Worm (Caenorhabditis elegans) whole organism, young adult: ENCODE results near the gene C25E10.4.

Source experiments
- B0035.1 ChIP-seq: sonication (generic microtip); optimal IDR thresholded peaks from 2 replicates; lab custom pipeline; 2016; ENCODE audit warnings: missing genetic modification characterization, mild to moderate bottlenecking, missing compliant biosample characterization, missing genotype, missing genetic modification reagents
- D2030.7 ChIP-seq: fragments of 200-800 bp; sonication (Bioruptor generic); IDR thresholded peaks from 2 replicates; pipeline ENCODE4 v1.3.6; 2022; ENCODE audit warnings: missing genetic modification reagents, missing genetic modification characterization, missing compliant biosample characterization
- F37B4.10 ChIP-seq: fragments of 200-800 bp; sonication (Bioruptor generic); IDR thresholded peaks from 2 replicates; pipeline ENCODE4 v1.3.6; 2022; ENCODE audit warnings: missing genetic modification characterization, missing compliant biosample characterization
- F49E8.2 ChIP-seq: sonication (generic microtip); optimal IDR thresholded peaks from 3 replicates; lab custom pipeline; 2017; ENCODE audit warnings: missing genetic modification characterization, mild to moderate bottlenecking, missing compliant biosample characterization, antibody characterized with exemption, moderate library complexity; ENCODE audit not compliant: insufficient read depth
- K11D2.4 ChIP-seq: fragments of 200-800 bp; sonication (Bioruptor generic); IDR thresholded peaks from 2 replicates; pipeline ENCODE4 v1.3.6; 2022; ENCODE audit warnings: missing genetic modification reagents, missing genetic modification characterization, missing compliant biosample characterization
- K12H6.12 ChIP-seq: fragments of 200-800 bp; sonication (Bioruptor generic); optimal IDR thresholded peaks from 2 replicates; lab custom pipeline; 2018; ENCODE audit warnings: mild to moderate bottlenecking, missing genetic modification characterization, missing compliant biosample characterization
- Y67H2A.10 ChIP-seq: fragments of 200-800 bp; sonication (Bioruptor generic); conservative IDR thresholded peaks from 2 replicates; pipeline ENCODE4 v1.3.6; 2022; ENCODE audit warnings: missing genetic modification reagents, missing genetic modification characterization, missing compliant biosample characterization
- Y79H2A.3 ChIP-seq: fragments of 200-800 bp; sonication (Bioruptor generic); conservative IDR thresholded peaks from 2 replicates; pipeline ENCODE4 v1.3.6; 2022; ENCODE audit warnings: missing genetic modification reagents, missing genetic modification characterization, missing compliant biosample characterization
- aptf-2 ChIP-seq: fragments of 200-800 bp; sonication (Bioruptor generic); conservative IDR thresholded peaks from 2 replicates; pipeline ENCODE4 v1.3.6; 2022; ENCODE audit warnings: missing genetic modification reagents, missing genetic modification characterization, missing compliant biosample characterization
- athp-1 ChIP-seq: sonication (generic microtip); optimal IDR thresholded peaks from 2 replicates; lab custom pipeline; 2017; ENCODE audit warnings: mild to moderate bottlenecking, missing genetic modification characterization, missing compliant biosample characterization
- ccch-3 ChIP-seq: fragments of 200-800 bp; sonication (Bioruptor generic); optimal IDR thresholded peaks from 2 replicates; lab custom pipeline; 2018; ENCODE audit warnings: mild to moderate bottlenecking, missing genetic modification characterization, missing compliant biosample characterization
- ceh-100 ChIP-seq: fragments of 200-800 bp; sonication (Bioruptor generic); IDR thresholded peaks from 2 replicates; pipeline ENCODE4 v1.3.6; 2022; ENCODE audit warnings: missing genetic modification reagents, missing genetic modification characterization, missing compliant biosample characterization
- ceh-79 ChIP-seq: sonication (generic microtip); optimal IDR thresholded peaks from 2 replicates; lab custom pipeline; 2017; ENCODE audit warnings: mild to moderate bottlenecking, missing genetic modification characterization, missing compliant biosample characterization
- chd-7 ChIP-seq: sonication (generic microtip); optimal IDR thresholded peaks from 2 replicates; lab custom pipeline; 2016; ENCODE audit warnings: mild to moderate bottlenecking, missing genetic modification characterization, moderate library complexity, missing compliant biosample characterization
- die-1 ChIP-seq: sonication (generic microtip); optimal IDR thresholded peaks from 2 replicates; lab custom pipeline; 2016; ENCODE audit warnings: missing genotype, mild to moderate bottlenecking, missing genetic modification characterization, missing compliant biosample characterization
- efl-1 ChIP-seq: fragments of 150-350 bp; optimal IDR thresholded peaks from 2 replicates; lab custom pipeline; 2014; ENCODE audit warnings: missing biosample characterization, missing genetic modification reagents, missing genetic modification characterization
- egl-44 ChIP-seq: fragments of 200-800 bp; sonication (Bioruptor generic); IDR thresholded peaks from 2 replicates; pipeline ENCODE4 v1.3.6; 2022; ENCODE audit warnings: missing genetic modification reagents, missing genetic modification characterization, missing compliant biosample characterization
- ekl-4 ChIP-seq: fragments of 200-800 bp; sonication (Bioruptor generic); IDR thresholded peaks from 2 replicates; pipeline ENCODE4 v1.3.6; 2022; ENCODE audit warnings: missing genetic modification reagents, missing genetic modification characterization, missing compliant biosample characterization
- fkh-3 ChIP-seq: sonication (generic microtip); optimal IDR thresholded peaks from 2 replicates; lab custom pipeline; 2016; ENCODE audit warnings: mild to moderate bottlenecking, missing genetic modification characterization, missing compliant biosample characterization
- lag-1 ChIP-seq: fragments of 200-800 bp; sonication (Bioruptor generic); IDR thresholded peaks from 2 replicates; pipeline ENCODE4 v1.3.6; 2022; ENCODE audit warnings: missing genetic modification reagents, missing genetic modification characterization, missing compliant biosample characterization
- lin-35 ChIP-seq, 3 experiments: fragments of 150-350 bp in 2 of 3; sonication (generic microtip) in 1 of 3; optimal IDR thresholded peaks; 2 replicates each; lab custom pipeline; 2014 to 2018; ENCODE audit warnings: missing biosample characterization in 3 of 3, missing genetic modification characterization in 3 of 3, missing genetic modification reagents in 3 of 3
- lin-40 ChIP-seq: sonication (generic microtip); optimal IDR thresholded peaks from 2 replicates; lab custom pipeline; 2016; ENCODE audit warnings: missing genetic modification characterization, mild to moderate bottlenecking, missing compliant biosample characterization, missing genotype, missing genetic modification reagents
- lsy-27 ChIP-seq: sonication (generic microtip); optimal IDR thresholded peaks from 2 replicates; lab custom pipeline; 2017; ENCODE audit warnings: missing genetic modification characterization, mild to moderate bottlenecking, missing compliant biosample characterization, antibody characterized with exemption, missing genotype, borderline replicate concordance; ENCODE audit not compliant: insufficient read depth
- mes-4 ChIP-seq: sonication (generic microtip); optimal IDR thresholded peaks from 2 replicates; lab custom pipeline; 2016; ENCODE audit warnings: missing genotype, missing genetic modification characterization, missing compliant biosample characterization
- nhr-120 ChIP-seq: fragments of 200-800 bp; sonication (Bioruptor generic); IDR thresholded peaks from 2 replicates; pipeline ENCODE4 v1.3.6; 2022; ENCODE audit warnings: missing genetic modification characterization, missing compliant biosample characterization
- nhr-179 ChIP-seq: sonication (generic microtip); optimal IDR thresholded peaks from 2 replicates; lab custom pipeline; 2016; ENCODE audit warnings: mild to moderate bottlenecking, missing genetic modification characterization, missing compliant biosample characterization
- nhr-27 ChIP-seq: fragments of 200-800 bp; sonication (Bioruptor generic); optimal IDR thresholded peaks from 2 replicates; lab custom pipeline; 2018; ENCODE audit warnings: mild to moderate bottlenecking, missing genetic modification characterization, moderate library complexity, missing compliant biosample characterization
- pbrm-1 ChIP-seq: fragments of 200-800 bp; sonication (Bioruptor generic); IDR thresholded peaks from 2 replicates; pipeline ENCODE4 v1.3.6; 2022; ENCODE audit warnings: missing genetic modification reagents, missing genetic modification characterization, missing compliant biosample characterization
- rec-8 ChIP-seq, 2 experiments: sonication (generic microtip); optimal IDR thresholded peaks; 2 replicates each; lab custom pipeline; 2016; ENCODE audit warnings: mild to moderate bottlenecking in 2 of 2, missing genetic modification characterization in 2 of 2, missing genetic modification reagents in 2 of 2, missing genotype in 2 of 2, missing biosample characterization in 1 of 2, missing compliant biosample characterization in 1 of 2, moderate library complexity in 1 of 2
- rpc-1 ChIP-seq, 2 experiments: fragments of 150-350 bp in 1 of 2; sonication (generic microtip) in 1 of 2; optimal IDR thresholded peaks; 2 replicates each; lab custom pipeline; 2014 to 2018; ENCODE audit warnings: missing biosample characterization in 1 of 2, missing genetic modification characterization in 1 of 2, missing genetic modification reagents in 1 of 2, missing genotype in 1 of 2
- sdz-38 ChIP-seq: sonication (generic microtip); optimal IDR thresholded peaks from 2 replicates; lab custom pipeline; 2016; ENCODE audit warnings: missing genotype, missing genetic modification characterization, missing compliant biosample characterization
- snpc-1.3 ChIP-seq: sonication (generic microtip); optimal IDR thresholded peaks from 2 replicates; lab custom pipeline; 2017; ENCODE audit warnings: missing genetic modification characterization, mild to moderate bottlenecking, missing compliant biosample characterization, antibody characterized with exemption, moderate library complexity, missing genotype, missing genetic modification reagents; ENCODE audit not compliant: insufficient read depth
- tbp1 ChIP-seq: fragments of 200-800 bp; sonication (Bioruptor generic); optimal IDR thresholded peaks from 2 replicates; lab custom pipeline; 2018; ENCODE audit warnings: mild to moderate bottlenecking, missing genetic modification characterization, missing compliant biosample characterization
- tbx-9 ChIP-seq: sonication (generic microtip); optimal IDR thresholded peaks from 2 replicates; lab custom pipeline; 2016; ENCODE audit warnings: borderline replicate concordance, missing genetic modification characterization, inconsistent platforms, missing compliant biosample characterization
- xnd-1 ChIP-seq: sonication (generic microtip); optimal IDR thresholded peaks from 2 replicates; lab custom pipeline; 2016; ENCODE audit warnings: missing genotype, missing genetic modification reagents, missing genetic modification characterization, missing compliant biosample characterization
- ztf-18 ChIP-seq: sonication (generic microtip); optimal IDR thresholded peaks from 2 replicates; lab custom pipeline; 2016; ENCODE audit warnings: missing genotype, mild to moderate bottlenecking, missing genetic modification characterization, missing compliant biosample characterization
- ztf-22 ChIP-seq: fragments of 200-800 bp; sonication (Bioruptor generic); optimal IDR thresholded peaks from 2 replicates; lab custom pipeline; 2018; ENCODE audit warnings: mild to moderate bottlenecking, missing genetic modification characterization, moderate library complexity, missing compliant biosample characterization
- ztf-6 ChIP-seq: fragments of 200-800 bp; sonication (Bioruptor generic); IDR thresholded peaks from 2 replicates; pipeline ENCODE4 v1.3.6; 2022; ENCODE audit warnings: missing genetic modification reagents, missing genetic modification characterization, missing compliant biosample characterization

C25E10.4 gene

ce11 chrV:8994272-8994671 is 39.1 kb upstream of the C25E10.4 start:
- TF ChIP-seq rpc-1 (optimal IDR thresholded peaks at IDR 0.05; lab: Kevin White, UChicago), result no peak
- TF ChIP-seq rpc-1 (tag; optimal IDR thresholded peaks at IDR 0.05; lab: Kevin White, UChicago), result no peak
- no peak for TF ChIP-seq F49E8.2 (tag; lab: Kevin White, UChicago)
- TF ChIP-seq pbrm-1, result no peak
- no peak for TF ChIP-seq sdz-38 (tag; lab: Kevin White, UChicago)
- no peak for TF ChIP-seq ztf-6
- no peak for TF ChIP-seq aptf-2 (GFP tag; lab: Robert Waterston, UW)
- no peak for TF ChIP-seq tbx-9 (tag; lab: Kevin White, UChicago)
- TF ChIP-seq ceh-79 (tag; lab: Kevin White, UChicago), result no peak
- TF ChIP-seq nhr-179 (tag; lab: Kevin White, UChicago), result no peak
- TF ChIP-seq D2030.7 (GFP tag; lab: Robert Waterston, UW), result no peak
- TF ChIP-seq lin-40 (tag; lab: Kevin White, UChicago), result no peak
- TF ChIP-seq K12H6.12 (tag; lab: Kevin White, UChicago), result no peak
- TF ChIP-seq fkh-3, result no peak
- no peak for TF ChIP-seq rec-8 (tag; optimal IDR thresholded peaks at IDR 0.05; lab: Kevin White, UChicago)
- TF ChIP-seq xnd-1 (tag; lab: Kevin White, UChicago), result no peak
- TF ChIP-seq lsy-27 (tag; lab: Kevin White, UChicago), result no peak
- no peak for TF ChIP-seq F37B4.10 (GFP tag; lab: Robert Waterston, UW)
- no peak for TF ChIP-seq Y67H2A.10

ce11 chrV:8994801-8995200 is 38.6 kb upstream of the C25E10.4 start, which contains the start of gene F59E11.5:
F59E11.5 (plus strand) TSS chrV:8995101.
- TF ChIP-seq lin-35 (GFP tag; optimal IDR thresholded peaks at IDR 0.05; lab: Kevin White, UChicago), result no peak
- no peak for TF ChIP-seq egl-44 (GFP tag; lab: Robert Waterston, UW)
- no peak for TF ChIP-seq athp-1
- no peak for TF ChIP-seq nhr-27
- TF ChIP-seq ztf-22 (GFP tag; lab: Kevin White, UChicago), result no peak
- no peak for TF ChIP-seq B0035.1 (tag; lab: Kevin White, UChicago)
- TF ChIP-seq nhr-120, result no peak
- TF ChIP-seq ceh-100, result no peak

- TF ChIP-seq die-1 (tag; lab: Kevin White, UChicago) (no peak), ccch-3 (GFP tag; lab: Kevin White, UChicago) (no peak), aptf-2 (GFP tag; lab: Robert Waterston, UW) (no peak), ceh-79 (tag; lab: Kevin White, UChicago) (no peak), snpc-1.3 (tag; lab: Kevin White, UChicago) (no peak), chd-7 (tag; lab: Kevin White, UChicago) (no peak), mes-4 (tag; lab: Kevin White, UChicago) (no peak), lag-1 (no peak), tbp1 (GFP tag; lab: Kevin White, UChicago) (no peak), Y79H2A.3 (GFP tag; lab: Robert Waterston, UW) (no peak), efl-1 (GFP tag; lab: Kevin White, UChicago) (no peak), ekl-4 (GFP tag; lab: Robert Waterston, UW) (no peak), K11D2.4 (GFP tag; lab: Robert Waterston, UW) (no peak), ztf-18 (tag; lab: Kevin White, UChicago) (no peak)
These were observed 32.2 kb upstream of the C25E10.4 start, which contains the start of gene F59E11.2 for ce11 chrV:9001175-9001574. F59E11.2 (plus strand) TSS chrV:9001475.
